Worm (Caenorhabditis elegans) whole organism, L3 larva: ENCODE results near the gene srh-187.

Experiments
- R02D3.7 ChIP-seq: fragments of 150-350 bp; optimal IDR thresholded peaks from 2 replicates; lab custom pipeline; 2014; ENCODE audit warnings: missing biosample characterization, missing genetic modification characterization
- ZK546.5 ChIP-seq: sonication (generic microtip); optimal IDR thresholded peaks from 2 replicates; lab custom pipeline; 2017; ENCODE audit warnings: missing biosample characterization, missing genetic modification characterization
- aly-2 ChIP-seq: fragments of 150-350 bp; optimal IDR thresholded peaks from 2 replicates; lab custom pipeline; 2014; ENCODE audit warnings: missing biosample characterization, missing genetic modification characterization
- ceh-16 ChIP-seq: sonication (generic microtip); optimal IDR thresholded peaks from 2 replicates; lab custom pipeline; 2017; ENCODE audit warnings: missing biosample characterization, missing genetic modification characterization
- ceh-28 ChIP-seq: fragments of 150-350 bp; optimal IDR thresholded peaks from 2 replicates; lab custom pipeline; 2014; ENCODE audit warnings: missing biosample characterization, missing genetic modification reagents, missing genetic modification characterization
- ceh-82 ChIP-seq: fragments of 150-350 bp; optimal IDR thresholded peaks from 2 replicates; lab custom pipeline; 2014; ENCODE audit warnings: missing biosample characterization, missing genetic modification characterization
- ceh-9 ChIP-seq: sonication (generic microtip); optimal IDR thresholded peaks from 2 replicates; lab custom pipeline; 2018; ENCODE audit warnings: missing biosample characterization, missing genetic modification characterization
- daf-12 ChIP-seq: fragments of 150-350 bp; optimal IDR thresholded peaks from 2 replicates; lab custom pipeline; 2014; ENCODE audit warnings: missing biosample characterization, missing genetic modification reagents, missing genetic modification characterization
- egl-5 ChIP-seq: fragments of 150-350 bp; optimal IDR thresholded peaks from 2 replicates; lab custom pipeline; 2017; ENCODE audit warnings: missing biosample characterization, missing genetic modification reagents, missing genetic modification characterization, inconsistent platforms
- elt-2 ChIP-seq: sonication (generic microtip); optimal IDR thresholded peaks from 2 replicates; lab custom pipeline; 2016; ENCODE audit warnings: missing genetic modification reagents, mild to moderate bottlenecking, missing genetic modification characterization, missing compliant biosample characterization
- fkh-10 ChIP-seq: sonication (generic microtip); optimal IDR thresholded peaks from 2 replicates; lab custom pipeline; 2017; ENCODE audit warnings: missing biosample characterization, missing genetic modification reagents, missing genetic modification characterization
- fos-1 ChIP-seq: fragments of 150-350 bp; optimal IDR thresholded peaks from 2 replicates; lab custom pipeline; 2014; ENCODE audit warnings: missing biosample characterization, missing genetic modification characterization
- hmg-11 ChIP-seq: sonication (generic microtip); optimal IDR thresholded peaks from 2 replicates; lab custom pipeline; 2016; ENCODE audit warnings: missing genetic modification characterization, missing compliant biosample characterization
- jun-1 ChIP-seq: fragments of 150-350 bp; optimal IDR thresholded peaks from 2 replicates; lab custom pipeline; 2014; ENCODE audit warnings: missing biosample characterization, missing genetic modification reagents, missing genetic modification characterization
- lin-15B ChIP-seq: fragments of 150-350 bp; optimal IDR thresholded peaks from 2 replicates; lab custom pipeline; 2014; ENCODE audit warnings: missing biosample characterization, missing genetic modification characterization
- lin-39 ChIP-seq: fragments of 150-350 bp; optimal IDR thresholded peaks from 2 replicates; lab custom pipeline; 2018; ENCODE audit warnings: missing biosample characterization, missing genetic modification reagents, missing genetic modification characterization
- mdl-1 ChIP-seq: fragments of 150-350 bp; optimal IDR thresholded peaks from 2 replicates; lab custom pipeline; 2014; ENCODE audit warnings: missing biosample characterization, missing genetic modification characterization
- mml-1 ChIP-seq: fragments of 150-350 bp; sonication (generic microtip); optimal IDR thresholded peaks from 3 replicates; lab custom pipeline; 2014; ENCODE audit warnings: missing biosample characterization, missing genetic modification characterization
- nfya-1 ChIP-seq: sonication (generic microtip); optimal IDR thresholded peaks from 2 replicates; lab custom pipeline; 2017; ENCODE audit warnings: missing genetic modification characterization, mild to moderate bottlenecking, missing compliant biosample characterization, antibody characterized with exemption, moderate library complexity; ENCODE audit not compliant: insufficient read depth
- nhr-11 ChIP-seq: fragments of 150-350 bp; optimal IDR thresholded peaks from 2 replicates; lab custom pipeline; 2014; ENCODE audit warnings: missing biosample characterization, missing genetic modification characterization
- nhr-12 ChIP-seq: fragments of 150-350 bp; optimal IDR thresholded peaks from 2 replicates; lab custom pipeline; 2014; ENCODE audit warnings: missing biosample characterization, missing genetic modification characterization
- nhr-23 ChIP-seq: fragments of 150-350 bp; optimal IDR thresholded peaks from 2 replicates; lab custom pipeline; 2014; ENCODE audit warnings: missing biosample characterization, missing genetic modification reagents, missing genetic modification characterization
- nhr-237 ChIP-seq: fragments of 150-350 bp; optimal IDR thresholded peaks from 2 replicates; lab custom pipeline; 2014; ENCODE audit warnings: missing biosample characterization, missing genetic modification characterization
- nhr-25 ChIP-seq: sonication (generic microtip); optimal IDR thresholded peaks from 2 replicates; lab custom pipeline; 2017; ENCODE audit warnings: missing biosample characterization, missing genetic modification characterization
- nhr-43 ChIP-seq: sonication (generic microtip); optimal IDR thresholded peaks from 2 replicates; lab custom pipeline; 2016; ENCODE audit warnings: mild to moderate bottlenecking, missing genetic modification characterization, missing compliant biosample characterization; ENCODE audit not compliant: poor library complexity, severe bottlenecking
- nhr-67 ChIP-seq: fragments of 150-350 bp; optimal IDR thresholded peaks from 2 replicates; lab custom pipeline; 2014; ENCODE audit warnings: missing biosample characterization, missing genetic modification characterization
- nhr-76 ChIP-seq: fragments of 150-350 bp; sonication (generic microtip); optimal IDR thresholded peaks from 5 replicates; lab custom pipeline; 2014; ENCODE audit warnings: missing biosample characterization, missing genetic modification characterization
- nhr-77 ChIP-seq: fragments of 150-350 bp; optimal IDR thresholded peaks from 2 replicates; lab custom pipeline; 2014; ENCODE audit warnings: missing biosample characterization, missing genetic modification characterization
- pha-4 ChIP-seq: fragments of 150-350 bp; optimal IDR thresholded peaks from 2 replicates; lab custom pipeline; 2014; ENCODE audit warnings: missing biosample characterization, missing genetic modification reagents, missing genetic modification characterization
- pqm-1 ChIP-seq: fragments of 150-350 bp; optimal IDR thresholded peaks from 2 replicates; lab custom pipeline; 2017; ENCODE audit warnings: missing biosample characterization, missing genetic modification characterization, inconsistent platforms
- sea-2 ChIP-seq: fragments of 150-350 bp; sonication (generic microtip); optimal IDR thresholded peaks from 4 replicates; lab custom pipeline; 2014; ENCODE audit warnings: missing biosample characterization, missing genetic modification reagents, missing genetic modification characterization
- skn-1 ChIP-seq: fragments of 150-350 bp; optimal IDR thresholded peaks from 2 replicates; lab custom pipeline; 2014; ENCODE audit warnings: missing biosample characterization, missing genetic modification characterization
- snpc-4 ChIP-seq: fragments of 150-350 bp; optimal IDR thresholded peaks from 2 replicates; lab custom pipeline; 2014; ENCODE audit warnings: missing biosample characterization, missing genetic modification characterization
- unc-62 ChIP-seq: fragments of 150-350 bp; sonication (generic microtip); optimal IDR thresholded peaks from 4 replicates; lab custom pipeline; 2014; ENCODE audit warnings: missing biosample characterization, missing genetic modification reagents, missing genetic modification characterization
- zag-1 ChIP-seq: fragments of 150-350 bp; optimal IDR thresholded peaks from 2 replicates; lab custom pipeline; 2014; ENCODE audit warnings: missing biosample characterization, missing genetic modification characterization
- ztf-4 ChIP-seq: fragments of 150-350 bp; optimal IDR thresholded peaks from 2 replicates; lab custom pipeline; 2014; ENCODE audit warnings: missing biosample characterization, missing genetic modification characterization

The srh-187 gene

DNA sequence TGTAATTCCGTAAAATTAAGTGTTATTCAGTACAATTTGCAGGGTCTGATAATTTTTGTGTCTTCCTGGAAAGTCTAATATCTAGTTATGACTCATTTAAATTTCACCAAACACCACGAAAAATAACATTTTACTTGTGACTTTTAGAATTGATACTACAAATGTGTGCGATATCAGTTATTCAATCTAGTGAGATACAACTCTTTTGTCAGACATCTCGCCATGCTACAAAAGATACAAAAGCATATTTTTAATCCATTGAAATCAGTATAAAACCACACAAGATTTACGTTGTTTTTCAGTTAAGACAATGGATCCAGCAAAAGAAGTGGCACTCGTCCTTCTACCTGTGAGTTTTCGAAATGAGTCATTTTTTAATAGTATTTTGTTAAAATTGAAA is 34.4 kb upstream of the srh-187 start, which contains the start of gene srx-56:
Gene srx-56, plus strand, starts transcription at position 301 of the 400 bp plus-strand sequence.
- no peak for TF ChIP-seq ceh-28 (tag; lab: Kevin White, UChicago)
- TF ChIP-seq ceh-82 (tag; lab: Kevin White, UChicago), result no peak
- TF ChIP-seq mml-1 (tag; lab: Kevin White, UChicago), result no peak
- TF ChIP-seq ztf-4 (tag; lab: Kevin White, UChicago), result no peak
- no peak for TF ChIP-seq daf-12 (tag; lab: Kevin White, UChicago)
- TF ChIP-seq skn-1 (tag; lab: Kevin White, UChicago), result no peak
- TF ChIP-seq sea-2 (GFP tag; lab: Kevin White, UChicago), result no peak
- TF ChIP-seq aly-2 (tag; lab: Kevin White, UChicago), result no peak
- no peak for TF ChIP-seq ceh-16
- no peak for TF ChIP-seq nhr-237 (tag; lab: Kevin White, UChicago)
- no peak for TF ChIP-seq zag-1 (tag; lab: Kevin White, UChicago)
- TF ChIP-seq hmg-11 (tag; lab: Kevin White, UChicago), result no peak
- no peak for TF ChIP-seq pha-4 (tag; lab: Kevin White, UChicago)
- no peak for TF ChIP-seq ZK546.5 (tag; lab: Kevin White, UChicago)
- TF ChIP-seq mdl-1, result no peak
- no peak for TF ChIP-seq nhr-77 (tag; lab: Kevin White, UChicago)
- TF ChIP-seq unc-62 (GFP tag; lab: Kevin White, UChicago), result no peak
- TF ChIP-seq fkh-10, result no peak
- TF ChIP-seq nhr-12 (tag; lab: Kevin White, UChicago), result no peak
- no peak for TF ChIP-seq fos-1

ce11 chrV:7369578-7369977 is 29.8 kb upstream of the srh-187 start, which contains the start of gene srj-14:
srj-14 (plus strand) TSS chrV:7369708.
- TF ChIP-seq snpc-4 (tag; lab: Kevin White, UChicago) (no peak), nhr-25 (no peak), R02D3.7 (tag; lab: Kevin White, UChicago) (no peak), pqm-1 (tag; lab: Kevin White, UChicago) (no peak), daf-12 (tag; lab: Kevin White, UChicago) (no peak), nhr-23 (tag; lab: Kevin White, UChicago) (no peak), zag-1 (tag; lab: Kevin White, UChicago) (no peak), ceh-9 (tag; lab: Kevin White, UChicago) (no peak), jun-1 (tag; lab: Kevin White, UChicago) (no peak), ceh-28 (tag; lab: Kevin White, UChicago) (no peak), nhr-12 (tag; lab: Kevin White, UChicago) (no peak), ceh-82 (tag; lab: Kevin White, UChicago) (no peak), unc-62 (GFP tag; lab: Kevin White, UChicago) (no peak), sea-2 (GFP tag; lab: Kevin White, UChicago) (no peak), nhr-43 (tag; lab: Kevin White, UChicago) (no peak)

ce11 chrV:7364951-7365350 is 25.2 kb upstream of the srh-187 start, which contains the start of gene exc-13:
exc-13 (plus strand) TSS chrV:7365251.
- TF ChIP-seq nhr-11 (tag; lab: Kevin White, UChicago), result no peak
- peak; percentile 2 for TF ChIP-seq lin-39 (tag; lab: Kevin White, UChicago)
- TF ChIP-seq egl-5, result no peak
- TF ChIP-seq nhr-77 (tag; lab: Kevin White, UChicago), result no peak

DNA sequence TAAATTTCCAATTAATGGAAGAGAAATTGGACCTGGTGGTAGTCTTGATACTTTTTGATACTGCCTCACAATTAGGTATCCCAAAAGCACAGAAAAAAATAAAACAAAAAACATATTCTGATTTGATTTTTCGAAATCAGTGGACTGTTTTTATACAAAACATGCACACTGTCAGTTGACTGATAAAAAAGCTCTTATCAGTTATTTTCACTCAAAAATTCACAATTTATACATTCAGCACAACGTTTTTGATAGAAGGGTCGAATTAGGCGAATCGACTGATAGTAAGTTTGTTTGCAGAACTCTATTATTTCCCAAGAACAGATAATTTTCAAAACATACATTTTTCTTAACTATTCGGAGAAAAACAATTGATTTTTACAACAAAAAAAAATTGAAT is 24.3 kb upstream of the srh-187 start, which contains the start of gene cyp-35A2:
Gene cyp-35A2, minus strand, starts transcription at position 124 of the 400 bp plus-strand sequence.
- no peak for TF ChIP-seq nhr-11 (tag; lab: Kevin White, UChicago)
- TF ChIP-seq nhr-67, result no peak
- peak; percentile 86 for TF ChIP-seq elt-2 (tag; lab: Kevin White, UChicago)
- no peak for TF ChIP-seq lin-15B (tag; lab: Kevin White, UChicago)
- TF ChIP-seq nfya-1 (tag; lab: Kevin White, UChicago), result no peak
- peak; percentile 79 for TF ChIP-seq pqm-1 (tag; lab: Kevin White, UChicago)
- TF ChIP-seq nhr-76 (tag; lab: Kevin White, UChicago), result no peak
- no peak for TF ChIP-seq fos-1
